Fruit fly (Drosophila melanogaster) whole organism, embryonic: Measurements from ENCODE around the gene CG18302.

Experiments used
- Asciz ChIP-seq: fragments of 200-800 bp; sonication (Bioruptor generic); optimal IDR thresholded peaks from 2 replicates; lab custom pipeline; 2017; ENCODE audit warnings: missing biosample characterization, mild to moderate bottlenecking, missing genetic modification characterization, missing genetic modification reagents
- Atf-2 ChIP-seq: fragments of 200-800 bp; sonication (Bioruptor generic); optimal IDR thresholded peaks from 2 replicates; lab custom pipeline; 2016; ENCODE audit warnings: missing biosample characterization, missing genetic modification characterization
- B-H1 ChIP-seq: fragments of 200-800 bp; sonication (Bioruptor generic); IDR thresholded peaks from 3 replicates; pipeline ENCODE4 v1.3.6; 2022; ENCODE audit warnings: missing biosample characterization, missing genetic modification characterization
- Blimp-1 ChIP-seq: fragments of 200-800 bp; sonication (Bioruptor generic); optimal IDR thresholded peaks from 3 replicates; lab custom pipeline; 2018; ENCODE audit warnings: missing biosample characterization, missing genetic modification characterization, mild to moderate bottlenecking, moderate library complexity, missing genetic modification reagents
- C15 ChIP-seq: fragments of 200-800 bp; sonication (Bioruptor generic); IDR thresholded peaks from 3 replicates; pipeline ENCODE4 v1.3.6; 2022; ENCODE audit warnings: missing biosample characterization, missing genetic modification characterization
- CG10209 ChIP-seq: fragments of 200-800 bp; sonication (Bioruptor generic); optimal IDR thresholded peaks from 3 replicates; lab custom pipeline; 2017; ENCODE audit warnings: missing biosample characterization, mild to moderate bottlenecking, missing genetic modification characterization, missing genetic modification reagents
- CG11560 ChIP-seq: fragments of 200-800 bp; sonication (Bioruptor generic); IDR thresholded peaks from 3 replicates; pipeline ENCODE4 v1.3.6; 2022; ENCODE audit warnings: missing biosample characterization, missing genetic modification characterization
- CG12219 ChIP-seq: fragments of 200-800 bp; sonication (Bioruptor generic); optimal IDR thresholded peaks from 3 replicates; lab custom pipeline; 2018; ENCODE audit warnings: missing biosample characterization, mild to moderate bottlenecking, missing genetic modification characterization
- CG14050 ChIP-seq: fragments of 200-800 bp; sonication (Bioruptor generic); IDR thresholded peaks from 3 replicates; pipeline ENCODE4 v1.3.6; 2022; ENCODE audit warnings: missing biosample characterization, missing genetic modification characterization
- CG14965 ChIP-seq: fragments of 200-800 bp; sonication (Bioruptor generic); optimal IDR thresholded peaks from 2 replicates; lab custom pipeline; 2016; ENCODE audit warnings: missing biosample characterization, missing genetic modification characterization, borderline replicate concordance
- CG15269 ChIP-seq: fragments of 200-800 bp; sonication (Bioruptor generic); optimal IDR thresholded peaks from 2 replicates; lab custom pipeline; 2018; ENCODE audit warnings: missing biosample characterization, mild to moderate bottlenecking, missing genetic modification characterization, moderate library complexity
- CG2712 ChIP-seq: fragments of 200-800 bp; optimal IDR thresholded peaks from 3 replicates; lab custom pipeline; 2019; ENCODE audit warnings: missing biosample characterization, mild to moderate bottlenecking, missing genetic modification characterization, moderate library complexity
- CG3281 ChIP-seq: fragments of 200-800 bp; sonication (Bioruptor generic); optimal IDR thresholded peaks from 3 replicates; lab custom pipeline; 2017; ENCODE audit warnings: missing biosample characterization, mild to moderate bottlenecking, missing genetic modification characterization
- CG33213 ChIP-seq: fragments of 200-800 bp; sonication (Bioruptor generic); optimal IDR thresholded peaks from 3 replicates; lab custom pipeline; 2016; ENCODE audit warnings: missing biosample characterization, missing genetic modification characterization
- CG42726 ChIP-seq: fragments of 200-800 bp; sonication (Bioruptor generic); IDR thresholded peaks from 2 replicates; pipeline ENCODE4 v1.3.6; 2022; ENCODE audit warnings: missing biosample characterization, missing genetic modification characterization; ENCODE audit not compliant: partially characterized antibody
- CG4404 ChIP-seq: fragments of 200-800 bp; sonication (Bioruptor generic); IDR thresholded peaks from 2 replicates; pipeline ENCODE4 v1.3.6; 2022; ENCODE audit warnings: missing biosample characterization, missing genetic modification characterization
- CG5953 ChIP-seq: fragments of 200-800 bp; sonication (Bioruptor generic); IDR thresholded peaks from 2 replicates; pipeline ENCODE4 v1.3.6; 2022; ENCODE audit warnings: missing biosample characterization, missing genetic modification characterization
- CG6689 ChIP-seq: fragments of 200-800 bp; sonication (Bioruptor generic); IDR thresholded peaks from 2 replicates; pipeline ENCODE4 v1.3.6; 2022; ENCODE audit warnings: missing biosample characterization, missing genetic modification characterization
- CG8359 ChIP-seq: fragments of 200-800 bp; sonication (Bioruptor generic); optimal IDR thresholded peaks from 2 replicates; lab custom pipeline; 2017; ENCODE audit warnings: missing biosample characterization, mild to moderate bottlenecking, missing genetic modification characterization, borderline replicate concordance
- CG9727 ChIP-seq: fragments of 200-800 bp; sonication (Bioruptor generic); optimal IDR thresholded peaks from 3 replicates; lab custom pipeline; 2017; ENCODE audit warnings: missing biosample characterization, mild to moderate bottlenecking, missing genetic modification characterization
- Hr39 ChIP-seq: fragments of >200 bp; optimal IDR thresholded peaks from 2 replicates; lab custom pipeline; 2017
- Mad ChIP-seq: fragments of 200-800 bp; sonication (Bioruptor generic); optimal IDR thresholded peaks from 2 replicates; lab custom pipeline; 2016; ENCODE audit warnings: missing biosample characterization, missing genetic modification characterization
- Med ChIP-seq: fragments of 200-800 bp; sonication (Bioruptor generic); peaks from one replicate; lab custom pipeline; 2016; ENCODE audit warnings: missing biosample characterization, missing genetic modification characterization, mild to moderate bottlenecking, inconsistent platforms, moderate library complexity
- Neu2 ChIP-seq: fragments of 200-800 bp; sonication (Bioruptor generic); optimal IDR thresholded peaks from 3 replicates; lab custom pipeline; 2016; ENCODE audit warnings: missing biosample characterization, missing genetic modification characterization, borderline replicate concordance
- Nf-YB ChIP-seq: fragments of 200-800 bp; sonication (Bioruptor generic); optimal IDR thresholded peaks from 3 replicates; lab custom pipeline; 2019; ENCODE audit warnings: missing biosample characterization, mild to moderate bottlenecking, missing genetic modification characterization, moderate library complexity
- Poxn ChIP-seq: fragments of 200-800 bp; sonication (Bioruptor generic); IDR thresholded peaks from 2 replicates; pipeline ENCODE4 v1.3.6; 2022; ENCODE audit warnings: missing biosample characterization, missing genetic modification characterization
- Ravus ChIP-seq: fragments of 200-800 bp; sonication (Bioruptor generic); IDR thresholded peaks from 2 replicates; pipeline ENCODE4 v1.3.6; 2022; ENCODE audit warnings: missing biosample characterization, missing genetic modification characterization
- Sin3A ChIP-seq: fragments of >200 bp; optimal IDR thresholded peaks from 2 replicates; lab custom pipeline; 2018
- Sox102F ChIP-seq: fragments of 200-800 bp; sonication (Bioruptor generic); optimal IDR thresholded peaks from 2 replicates; lab custom pipeline; 2018; ENCODE audit warnings: missing biosample characterization, mild to moderate bottlenecking, missing genetic modification characterization, moderate library complexity
- Sry-β ChIP-seq: fragments of 200-800 bp; sonication (Bioruptor generic); optimal IDR thresholded peaks from 2 replicates; lab custom pipeline; 2018; ENCODE audit warnings: missing biosample characterization, mild to moderate bottlenecking, missing genetic modification characterization, moderate library complexity
- Stat92E ChIP-seq, 3 experiments: fragments of >200 bp in 2 of 3; fragments of 200-800 bp in 1 of 3; sonication (Bioruptor generic) in 1 of 3; optimal IDR thresholded peaks; 2 replicates each; lab custom pipeline; 2017 to 2019; ENCODE audit warnings: missing biosample characterization in 3 of 3, missing genetic modification characterization in 3 of 3, mild to moderate bottlenecking in 1 of 3, moderate library complexity in 1 of 3
- ab ChIP-seq: fragments of 200-800 bp; sonication (Bioruptor generic); optimal IDR thresholded peaks from 2 replicates; lab custom pipeline; 2016; ENCODE audit warnings: missing biosample characterization, missing genetic modification characterization
- amos ChIP-seq: fragments of 200-800 bp; sonication (Bioruptor generic); IDR thresholded peaks from 2 replicates; pipeline ENCODE4 v1.3.6; 2022; ENCODE audit warnings: missing biosample characterization, missing genetic modification characterization; ENCODE audit not compliant: partially characterized antibody
- aop ChIP-seq: fragments of 200-800 bp; sonication (Bioruptor generic); IDR thresholded peaks from 2 replicates; pipeline ENCODE4 v1.3.6; 2022; ENCODE audit warnings: missing biosample characterization, missing genetic modification characterization
- bbx ChIP-seq: fragments of 200-800 bp; sonication (Bioruptor generic); IDR thresholded peaks from 2 replicates; pipeline ENCODE4 v1.3.6; 2022; ENCODE audit warnings: missing biosample characterization, missing genetic modification characterization; ENCODE audit not compliant: partially characterized antibody
- cad ChIP-seq: fragments of >200 bp; optimal IDR thresholded peaks from 2 replicates; lab custom pipeline; 2017; ENCODE audit warnings: missing biosample characterization, missing genetic modification characterization
- cato ChIP-seq: fragments of 200-800 bp; sonication (Bioruptor generic); optimal IDR thresholded peaks from 2 replicates; lab custom pipeline; 2016; ENCODE audit warnings: missing biosample characterization, missing genetic modification characterization, borderline replicate concordance
- chinmo ChIP-seq: fragments of 200-800 bp; sonication (Bioruptor generic); IDR thresholded peaks from 4 replicates; pipeline ENCODE4 v1.3.6; 2022; ENCODE audit warnings: missing biosample characterization, missing genetic modification characterization; ENCODE audit not compliant: partially characterized antibody
- crc ChIP-seq: fragments of 200-800 bp; sonication (Bioruptor generic); optimal IDR thresholded peaks from 2 replicates; lab custom pipeline; 2016; ENCODE audit warnings: missing biosample characterization, missing genetic modification characterization
- fd96Cb ChIP-seq: fragments of 200-800 bp; sonication (Bioruptor generic); optimal IDR thresholded peaks from 2 replicates; lab custom pipeline; 2018; ENCODE audit warnings: missing biosample characterization, mild to moderate bottlenecking, missing genetic modification characterization, moderate library complexity
- gem ChIP-seq: fragments of 200-800 bp; sonication (Bioruptor generic); optimal IDR thresholded peaks from 2 replicates; lab custom pipeline; 2019; ENCODE audit warnings: missing biosample characterization, mild to moderate bottlenecking, missing genetic modification characterization, moderate library complexity
- mirr ChIP-seq: fragments of 200-800 bp; sonication (Bioruptor generic); optimal IDR thresholded peaks from 3 replicates; lab custom pipeline; 2018; ENCODE audit warnings: missing biosample characterization, mild to moderate bottlenecking, missing genetic modification characterization
- nerfin-2 ChIP-seq: fragments of 200-800 bp; sonication (Bioruptor generic); IDR thresholded peaks from 2 replicates; pipeline ENCODE4 v1.3.6; 2022; ENCODE audit warnings: missing biosample characterization, missing genetic modification characterization; ENCODE audit not compliant: partially characterized antibody
- nom ChIP-seq: fragments of 200-800 bp; sonication (Bioruptor generic); optimal IDR thresholded peaks from 2 replicates; lab custom pipeline; 2017; ENCODE audit warnings: missing biosample characterization, missing genetic modification characterization, mild to moderate bottlenecking, moderate library complexity, missing genetic modification reagents
- peb ChIP-seq: fragments of 200-800 bp; sonication (Bioruptor generic); IDR thresholded peaks from 2 replicates; pipeline ENCODE4 v1.3.6; 2022; ENCODE audit warnings: missing biosample characterization, missing genetic modification characterization
- salm ChIP-seq: fragments of 200-800 bp; sonication (Bioruptor generic); optimal IDR thresholded peaks from 2 replicates; lab custom pipeline; 2018; ENCODE audit warnings: missing biosample characterization, mild to moderate bottlenecking, missing genetic modification characterization
- sim ChIP-seq: fragments of 200-800 bp; sonication (Bioruptor generic); IDR thresholded peaks from 2 replicates; pipeline ENCODE4 v1.3.6; 2022; ENCODE audit warnings: missing biosample characterization, missing genetic modification characterization
- sob ChIP-seq: fragments of 200-800 bp; sonication (Bioruptor generic); IDR thresholded peaks from 2 replicates; pipeline ENCODE4 v1.3.6; 2022; ENCODE audit warnings: missing biosample characterization, missing genetic modification characterization
- tx ChIP-seq: fragments of 200-800 bp; sonication (Bioruptor generic); optimal IDR thresholded peaks from 2 replicates; lab custom pipeline; 2016; ENCODE audit warnings: missing biosample characterization, missing genetic modification characterization
- vfl ChIP-seq: fragments of 200-800 bp; sonication (Bioruptor generic); optimal IDR thresholded peaks from 2 replicates; lab custom pipeline; 2016; ENCODE audit warnings: missing biosample characterization, missing genetic modification characterization

CG18302 gene

dm6 chr2L:10543048-10543752 lies 9.1 kb downstream of the CG18302 start (continued):
- TF ChIP-seq chinmo, result no peak
- no peak for TF ChIP-seq nom
- TF ChIP-seq fd96Cb (tag; lab: Kevin White, UChicago), result peak; percentile 71
- TF ChIP-seq Med, result peak; percentile 28
- TF ChIP-seq B-H1 (GFP tag; lab: Robert Waterston, UW), result no peak
- TF ChIP-seq Nf-YB, result peak; percentile 1
- peak; percentile 43 for TF ChIP-seq Asciz
- TF ChIP-seq vfl (GFP tag; lab: Kevin White, UChicago), result no peak
- no peak for TF ChIP-seq ab (GFP tag; lab: Kevin White, UChicago)
- TF ChIP-seq nerfin-2 (GFP tag; lab: Robert Waterston, UW), result no peak
- peak; percentile 85 for TF ChIP-seq CG2712 (tag; lab: Kevin White, UChicago)
- TF ChIP-seq CG42726 (GFP tag; lab: Robert Waterston, UW), result no peak
- peak; percentile 5 for TF ChIP-seq CG12219 (GFP tag; lab: Kevin White, UChicago)
- peak; percentile 70 for TF ChIP-seq CG6689 (GFP tag; lab: Robert Waterston, UW)
- TF ChIP-seq Neu2, result no peak
- TF ChIP-seq Stat92E (GFP tag; optimal IDR thresholded peaks at IDR 0.05; lab: Kevin White, UChicago), result no peak
- TF ChIP-seq bbx (GFP tag; lab: Robert Waterston, UW), result no peak
- TF ChIP-seq mirr (GFP tag; lab: Kevin White, UChicago), result no peak
- TF ChIP-seq CG11560, result no peak
- no peak for TF ChIP-seq salm
- peak; percentile 48 for TF ChIP-seq CG15269 (tag; lab: Kevin White, UChicago)
- TF ChIP-seq CG8359 (GFP tag; lab: Kevin White, UChicago), result no peak
- no peak for TF ChIP-seq CG3281 (GFP tag; lab: Kevin White, UChicago)
- peak; percentile 82 for TF ChIP-seq Blimp-1 (GFP tag; lab: Kevin White, UChicago)
- no peak for TF ChIP-seq sim (GFP tag; lab: Robert Waterston, UW)
- no peak for TF ChIP-seq Atf-2
- TF ChIP-seq amos (GFP tag; lab: Robert Waterston, UW), result no peak
- TF ChIP-seq Mad (GFP tag; lab: Kevin White, UChicago), result no peak
- no peak for TF ChIP-seq sob (GFP tag; lab: Robert Waterston, UW)
- peak; percentile 24 for TF ChIP-seq CG10209 (GFP tag; lab: Kevin White, UChicago)
- TF ChIP-seq CG9727 (GFP tag; lab: Kevin White, UChicago), result peak; percentile 70
- TF ChIP-seq C15 (GFP tag; lab: Robert Waterston, UW), result no peak
- no peak for TF ChIP-seq Hr39
- no peak for TF ChIP-seq CG14965 (GFP tag; lab: Kevin White, UChicago)
- TF ChIP-seq Sox102F (GFP tag; lab: Kevin White, UChicago), result peak; percentile 81
- TF ChIP-seq CG14050, result no peak
- no peak for TF ChIP-seq CG5953
- TF ChIP-seq gem, result peak; percentile 83
- no peak for TF ChIP-seq cato (GFP tag; lab: Kevin White, UChicago)
- TF ChIP-seq cad, result no peak
- no peak for TF ChIP-seq Poxn (GFP tag; lab: Robert Waterston, UW)
- TF ChIP-seq crc (GFP tag; lab: Kevin White, UChicago), result no peak
- TF ChIP-seq aop (GFP tag; lab: Robert Waterston, UW), result no peak
- TF ChIP-seq Sry-β, result no peak
- TF ChIP-seq Ravus (GFP tag; lab: Robert Waterston, UW), result no peak
- peak; percentile 15; the same call in 1 of the 2 replicates for TF ChIP-seq peb
- TF ChIP-seq CG4404, result no peak
- no peak for TF ChIP-seq CG33213 (GFP tag; lab: Kevin White, UChicago)
- TF ChIP-seq tx, result no peak
- no peak for TF ChIP-seq Sin3A
